Fruit fly (Drosophila melanogaster): ENCODE data around the gene CG13293.

DNA sequence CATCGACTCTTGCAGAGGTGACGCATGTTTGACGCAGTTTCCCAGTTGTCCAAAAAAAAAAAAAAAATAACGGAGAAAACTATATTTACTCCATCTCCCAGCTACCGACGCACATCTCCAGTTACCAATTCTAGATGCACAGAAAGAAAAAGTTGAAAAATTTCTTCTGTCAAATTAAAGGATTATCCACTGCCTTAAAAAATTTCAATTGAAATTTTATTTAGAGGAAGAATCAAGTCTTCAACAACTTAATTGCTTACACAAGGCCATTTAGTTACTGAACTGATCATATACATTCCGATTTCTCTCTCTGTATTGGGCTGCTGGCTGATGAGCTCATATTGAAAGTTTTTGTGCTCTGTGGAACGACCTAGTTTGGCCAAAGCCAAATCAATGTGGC lies 3.3 kb downstream of the CG13293 start:
- TF ChIP-seq tj (GFP tag; optimal IDR thresholded peaks at IDR 0.05) (no peak), pad (GFP tag; optimal IDR thresholded peaks at IDR 0.05) (no peak), CG7101 (tag; optimal IDR thresholded peaks at IDR 0.05) (no peak), Crg-1 (GFP tag; optimal IDR thresholded peaks at IDR 0.05) (no peak), Clk (GFP tag; optimal IDR thresholded peaks at IDR 0.05) (no peak), kay (GFP tag; ENCODE audit: borderline replicate concordance) (no peak), CG11617 (GFP tag; optimal IDR thresholded peaks at IDR 0.05) (no peak), cic (GFP tag; optimal IDR thresholded peaks at IDR 0.05) (no peak), Hr96 (GFP tag; optimal IDR thresholded peaks at IDR 0.05) (no peak), CG5204 (GFP tag; optimal IDR thresholded peaks at IDR 0.05) (no peak), CG1620 (GFP tag; optimal IDR thresholded peaks at IDR 0.05) (no peak), CG33017 (tag; optimal IDR thresholded peaks at IDR 0.05) (no peak), bab1 (GFP tag; optimal IDR thresholded peaks at IDR 0.05) (no peak)
